Worm (Caenorhabditis elegans) whole organism, L1 larva: ENCODE data around the gene srj-5.

Source experiments
- ama-1 ChIP-seq: fragments of 150-350 bp; optimal IDR thresholded peaks from 2 replicates; lab custom pipeline; 2014
- snpc-4 ChIP-seq: fragments of 150-350 bp; optimal IDR thresholded peaks from 2 replicates; lab custom pipeline; 2014; ENCODE audit warnings: missing biosample characterization, missing genetic modification characterization
- unc-62 ChIP-seq: fragments of 150-350 bp; optimal IDR thresholded peaks from 2 replicates; lab custom pipeline; 2014; ENCODE audit warnings: missing biosample characterization, missing genetic modification reagents, missing genetic modification characterization
- ztf-11 ChIP-seq, 2 experiments: sonication (generic microtip); optimal IDR thresholded peaks; 2 replicates each; lab custom pipeline; 2016 to 2017; ENCODE audit warnings: missing genetic modification characterization in 2 of 2, missing biosample characterization in 1 of 2, missing compliant biosample characterization in 1 of 2

DNA sequence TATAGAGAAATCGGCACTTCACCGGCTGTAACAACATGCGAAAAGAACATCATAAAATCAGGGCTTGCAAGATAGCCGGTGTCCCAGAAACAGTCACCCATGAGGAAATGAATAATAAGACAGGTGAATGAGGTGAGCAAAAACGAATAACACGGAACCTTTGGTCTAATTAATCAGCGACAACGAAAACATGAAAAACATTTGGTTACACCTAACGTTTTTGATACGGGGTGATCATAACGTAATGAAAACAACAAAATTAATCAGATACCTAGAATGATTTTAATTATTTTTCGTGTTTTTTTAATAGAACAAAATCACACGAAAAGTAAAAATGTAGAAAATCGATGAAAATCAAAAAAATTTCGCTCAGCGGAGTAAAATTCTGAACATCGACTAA is 3.0 kb upstream of the srj-5 start, which contains the start of gene srh-245:
- TF ChIP-seq ztf-11 (tag; optimal IDR thresholded peaks at IDR 0.05; lab: Kevin White, UChicago) (no peak), ama-1 (lab: Kevin White, UChicago) (no peak), unc-62 (GFP tag; lab: Kevin White, UChicago) (no peak), snpc-4 (no peak)
